Fruit fly (Drosophila melanogaster): ENCODE results near the gene CG5989.

Gene CG5989

dm6 chr3L:8580780-8581179, 23.2 kb downstream of the CG5989 start:
- TF ChIP-seq ato (GFP tag; IDR thresholded peaks at IDR 0.05; ENCODE audit: partially characterized antibody) (no peak), ash1 (GFP tag; optimal IDR thresholded peaks at IDR 0.05) (no peak), mirr (GFP tag; optimal IDR thresholded peaks at IDR 0.05) (peak; percentile 10), CG4328 (GFP tag; optimal IDR thresholded peaks at IDR 0.05) (no peak), CG12155 (GFP tag; optimal IDR thresholded peaks at IDR 0.05) (no peak), CG17912 (GFP tag; optimal IDR thresholded peaks at IDR 0.05) (no peak), CG14667 (GFP tag; IDR thresholded peaks at IDR 0.05) (no peak), exex (tag; optimal IDR thresholded peaks at IDR 0.05) (peak; percentile 61), GATAe (GFP tag; conservative IDR thresholded peaks at IDR 0.05) (peak; percentile 84), sd (tag; optimal IDR thresholded peaks at IDR 0.05) (peak; percentile 10), eyg (GFP tag; optimal IDR thresholded peaks at IDR 0.05) (no peak), Ets65A (GFP tag) (peak; percentile 21), BtbVII (GFP tag; optimal IDR thresholded peaks at IDR 0.05) (peak; percentile 34), CG34376 (GFP tag; optimal IDR thresholded peaks at IDR 0.05) (peak; percentile 23), Pdp1 (GFP tag; optimal IDR thresholded peaks at IDR 0.05) (peak in 1 of 2 experiments; percentile 85), Dfd (GFP tag; optimal IDR thresholded peaks at IDR 0.05) (no peak), CG15514 (GFP tag; optimal IDR thresholded peaks at IDR 0.05) (no peak)

- TF ChIP-seq Trl (optimal IDR thresholded peaks at IDR 0.05) (no peak), Trl (GFP tag; optimal IDR thresholded peaks at IDR 0.05) (no peak), CG12769 (tag; optimal IDR thresholded peaks at IDR 0.05) (peak; percentile 23), pros (GFP tag; optimal IDR thresholded peaks at IDR 0.05) (no peak), CG11560 (tag; IDR thresholded peaks at IDR 0.05) (no peak), CG6654 (GFP tag; optimal IDR thresholded peaks at IDR 0.05) (no peak), CG7372 (GFP tag; IDR thresholded peaks at IDR 0.05) (peak; percentile 64; the same call in 1 of the 2 replicates), twi (tag; optimal IDR thresholded peaks at IDR 0.05) (no peak), ash1 (GFP tag; optimal IDR thresholded peaks at IDR 0.05) (no peak), CG14441 (GFP tag; IDR thresholded peaks at IDR 0.05) (peak; percentile 28; the same call in 1 of the 2 replicates), sr (GFP tag; IDR thresholded peaks at IDR 0.05) (peak; percentile 77), Med (GFP tag) (peak; percentile 45)
Measured at dm6 chr3L:8579513-8579912, 24.4 kb downstream of the CG5989 start.

DNA sequence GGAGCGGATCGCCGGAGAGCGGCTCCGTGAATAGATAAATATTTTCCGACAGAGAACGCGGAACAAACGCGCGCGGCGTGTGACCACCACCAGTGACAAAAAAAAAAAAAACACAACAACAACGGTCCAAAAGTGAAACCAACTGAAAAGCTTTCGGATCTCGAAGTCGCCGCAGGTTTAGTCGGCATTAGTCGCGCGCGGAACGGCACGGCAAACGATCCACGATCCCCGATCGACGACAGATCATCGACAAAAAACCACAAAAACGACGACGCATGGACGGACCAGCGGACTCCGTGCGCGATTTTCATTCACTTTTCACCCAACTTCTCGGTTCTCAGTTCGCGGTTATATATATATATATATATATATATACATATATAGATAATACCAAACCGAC, 25.5 kb downstream of the CG5989 start:
- peak; percentile 62 for TF ChIP-seq CG10543 (GFP tag; optimal IDR thresholded peaks at IDR 0.05)
- TF ChIP-seq CTCF (GFP tag; optimal IDR thresholded peaks at IDR 0.05) = no peak
- peak; percentile 49 for TF ChIP-seq lab (GFP tag; optimal IDR thresholded peaks at IDR 0.05)
- no peak for TF ChIP-seq CG11456 (GFP tag; IDR thresholded peaks at IDR 0.05)
- no peak for TF ChIP-seq fd96Cb (tag; optimal IDR thresholded peaks at IDR 0.05)
- TF ChIP-seq ems (GFP tag; optimal IDR thresholded peaks at IDR 0.05) = no peak
- no peak for TF ChIP-seq NC2α (GFP tag; optimal IDR thresholded peaks at IDR 0.05)
- TF ChIP-seq Lim3 (GFP tag; IDR thresholded peaks at IDR 0.05) = no peak
- no peak for TF ChIP-seq CoRest (tag; optimal IDR thresholded peaks at IDR 0.05)
- no peak for TF ChIP-seq CG12236 (GFP tag; optimal IDR thresholded peaks at IDR 0.05)
- no peak for TF ChIP-seq CG7357 (GFP tag; IDR thresholded peaks at IDR 0.05)
- peak; percentile 77 for TF ChIP-seq Deaf1 (tag; optimal IDR thresholded peaks at IDR 0.05)
- 0 out of 2 replicates have a peak, but pooled peaks have one; percentile 6 for TF ChIP-seq CG31224 (GFP tag; IDR thresholded peaks at IDR 0.05)
- no peak for TF ChIP-seq MTF-1 (GFP tag; optimal IDR thresholded peaks at IDR 0.05; ENCODE audit: borderline replicate concordance)
- no peak for TF ChIP-seq Trl (optimal IDR thresholded peaks at IDR 0.05)
- no peak for TF ChIP-seq Trl (GFP tag; optimal IDR thresholded peaks at IDR 0.05)
- TF ChIP-seq CG10147 (GFP tag; optimal IDR thresholded peaks at IDR 0.05) = no peak
- no peak for TF ChIP-seq Camta (GFP tag; optimal IDR thresholded peaks at IDR 0.05)
- peak; percentile 16 for TF ChIP-seq CG13894 (tag; optimal IDR thresholded peaks at IDR 0.05)
- no peak for TF ChIP-seq CG12769 (tag; optimal IDR thresholded peaks at IDR 0.05)
- TF ChIP-seq sug (tag; optimal IDR thresholded peaks at IDR 0.05) = peak; percentile 16
- peak; percentile 33 for TF ChIP-seq sd (tag; optimal IDR thresholded peaks at IDR 0.05)
- peak; percentile 62 for TF ChIP-seq Med (GFP tag)
- no peak for TF ChIP-seq nmo (GFP tag; optimal IDR thresholded peaks at IDR 0.05)
- TF ChIP-seq C15 (GFP tag; IDR thresholded peaks at IDR 0.05) = no peak
- peak; percentile 10 for TF ChIP-seq Hey (tag; optimal IDR thresholded peaks at IDR 0.05)
- no peak for TF ChIP-seq schlank (tag; optimal IDR thresholded peaks at IDR 0.05)
